Worm (Caenorhabditis elegans): ENCODE data around the gene R11G10.4.

The R11G10.4 gene

ce11 chrV:13459323-13459722, 47.1 kb upstream of the R11G10.4 start, which contains the start of gene bath-39 (continued):
- TF ChIP-seq grh-1 (GFP tag; IDR thresholded peaks at IDR 0.05) = no peak
- TF ChIP-seq jun-1 (tag; optimal IDR thresholded peaks at IDR 0.05) = no peak
- TF ChIP-seq C16A3.4 (tag; optimal IDR thresholded peaks at IDR 0.05) = no peak
- no peak for TF ChIP-seq irx-1 (tag; optimal IDR thresholded peaks at IDR 0.05)
- TF ChIP-seq lin-13 (GFP tag; optimal IDR thresholded peaks at IDR 0.05) = no peak
- no peak for TF ChIP-seq fos-1 (tag; optimal IDR thresholded peaks at IDR 0.05)
- TF ChIP-seq ama-1 (optimal IDR thresholded peaks at IDR 0.05) = no peak
- TF ChIP-seq lin-14 (GFP tag; optimal IDR thresholded peaks at IDR 0.05) = no peak
- TF ChIP-seq egl-13 (tag; optimal IDR thresholded peaks at IDR 0.05) = no peak
- no peak for TF ChIP-seq pax-3 (tag; optimal IDR thresholded peaks at IDR 0.05)
- no peak for TF ChIP-seq sptf-1 (tag; optimal IDR thresholded peaks at IDR 0.05)
- TF ChIP-seq mab-9 (GFP tag; IDR thresholded peaks at IDR 0.05) = no peak
- TF ChIP-seq nhr-19 (GFP tag; conservative IDR thresholded peaks at IDR 0.05) = no peak
- peak in 2 of 3 experiments; percentile 19 to 48 for TF ChIP-seq dpl-1 (GFP tag; optimal IDR thresholded peaks at IDR 0.05)
- no peak for TF ChIP-seq mdl-1 (tag; optimal IDR thresholded peaks at IDR 0.05)
- TF ChIP-seq ceh-8 (GFP tag; optimal IDR thresholded peaks at IDR 0.05) = no peak
- no peak for TF ChIP-seq alr-1 (tag; optimal IDR thresholded peaks at IDR 0.05; ENCODE audit: borderline replicate concordance)
- peak; percentile 28 for TF ChIP-seq snu-23 (GFP tag; optimal IDR thresholded peaks at IDR 0.05)
- TF ChIP-seq fkh-4 (tag; optimal IDR thresholded peaks at IDR 0.05; ENCODE audit: borderline replicate concordance) = no peak
- no peak for TF ChIP-seq hlh-17 (GFP tag; optimal IDR thresholded peaks at IDR 0.05; ENCODE audit: borderline replicate concordance)
- TF ChIP-seq sox-4 (tag; optimal IDR thresholded peaks at IDR 0.05) = no peak
- TF ChIP-seq nhr-76 (tag; optimal IDR thresholded peaks at IDR 0.05) = no peak
- no peak for TF ChIP-seq lir-3 (tag; optimal IDR thresholded peaks at IDR 0.05; ENCODE audit: poor library complexity)
- peak; percentile 32 for TF ChIP-seq rnt-1 (tag; optimal IDR thresholded peaks at IDR 0.05)
- TF ChIP-seq nhr-20 (tag; optimal IDR thresholded peaks at IDR 0.05) = no peak
- no peak for TF ChIP-seq swsn-7 (tag; optimal IDR thresholded peaks at IDR 0.05)
- no peak for TF ChIP-seq nhr-90 (tag; optimal IDR thresholded peaks at IDR 0.05; ENCODE audit: poor library complexity)
- no peak for TF ChIP-seq fkh-8 (tag; optimal IDR thresholded peaks at IDR 0.05)
- TF ChIP-seq nhr-47 (tag; optimal IDR thresholded peaks at IDR 0.05) = no peak
- TF ChIP-seq skn-1 (tag; optimal IDR thresholded peaks at IDR 0.05) = no peak
- TF ChIP-seq F16B12.6 (tag; optimal IDR thresholded peaks at IDR 0.05) = peak; percentile 81
- TF ChIP-seq vab-15 (tag; optimal IDR thresholded peaks at IDR 0.05) = no peak
- TF ChIP-seq unc-62 (GFP tag; optimal IDR thresholded peaks at IDR 0.05) = no peak
- TF ChIP-seq Y116A8C.19 (tag; optimal IDR thresholded peaks at IDR 0.05; ENCODE audit: borderline replicate concordance) = no peak
- TF ChIP-seq tbx-2 (tag; optimal IDR thresholded peaks at IDR 0.05) = no peak
- TF ChIP-seq pag-3 (tag; optimal IDR thresholded peaks at IDR 0.05; ENCODE audit: borderline replicate concordance, insufficient read depth) = no peak
- no peak for TF ChIP-seq aly-2 (tag; optimal IDR thresholded peaks at IDR 0.05)
- TF ChIP-seq unc-130 (tag; optimal IDR thresholded peaks at IDR 0.05) = no peak
- TF ChIP-seq ztf-11 (tag; optimal IDR thresholded peaks at IDR 0.05) = no peak
- TF ChIP-seq hlh-4 (tag; optimal IDR thresholded peaks at IDR 0.05) = no peak
- no peak for TF ChIP-seq zag-1 (tag; optimal IDR thresholded peaks at IDR 0.05)
- no peak for TF ChIP-seq ets-5 (GFP tag; IDR thresholded peaks at IDR 0.05)
- TF ChIP-seq nhr-12 (tag; optimal IDR thresholded peaks at IDR 0.05) = no peak
- no peak for TF ChIP-seq ceh-90 (tag; optimal IDR thresholded peaks at IDR 0.05)
- TF ChIP-seq zip-4 (GFP tag; optimal IDR thresholded peaks at IDR 0.05) = no peak
- TF ChIP-seq pqm-1 (tag; optimal IDR thresholded peaks at IDR 0.05) = no peak
- no peak for TF ChIP-seq nhr-71 (tag; optimal IDR thresholded peaks at IDR 0.05)
- TF ChIP-seq snpc-4 (tag; optimal IDR thresholded peaks at IDR 0.05) = no peak
- TF ChIP-seq ceh-82 (tag; optimal IDR thresholded peaks at IDR 0.05) = no peak
- TF ChIP-seq elt-3 (tag; optimal IDR thresholded peaks at IDR 0.05) = no peak
- no peak for TF ChIP-seq tlp-1 (tag; optimal IDR thresholded peaks at IDR 0.05)
- TF ChIP-seq unc-86 (tag; optimal IDR thresholded peaks at IDR 0.05) = no peak
- TF ChIP-seq C04F5.9 (tag; optimal IDR thresholded peaks at IDR 0.05) = no peak
